Worm (Caenorhabditis elegans): ENCODE results near the gene C32D5.7.

Gene C32D5.7

ce11 chrII:6383183-6383695, 43.4 kb upstream of the C32D5.7 start, which contains the start of gene F58F12.1 (continued):
- peak; percentile 72 for TF ChIP-seq nfya-1 (tag; optimal IDR thresholded peaks at IDR 0.05; ENCODE audit: insufficient read depth)

DNA sequence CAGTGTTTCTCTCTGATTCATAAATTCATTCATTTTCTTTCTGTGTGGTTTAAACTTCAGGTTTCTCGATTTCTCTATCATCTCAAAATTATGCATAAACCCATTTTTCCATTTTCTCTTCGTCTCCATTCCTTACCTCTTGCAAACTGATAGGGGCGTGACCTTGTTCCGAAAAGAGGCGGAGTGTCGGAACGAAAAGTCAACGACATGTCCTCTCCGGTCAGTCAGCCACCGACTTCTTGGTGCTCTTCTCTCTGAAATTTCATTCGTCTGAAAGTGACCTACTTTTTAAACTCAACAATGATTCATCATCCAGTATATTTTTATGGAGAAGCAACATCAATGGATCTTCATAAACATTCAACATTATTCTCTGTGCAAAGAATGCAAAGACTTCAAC, 41.0 kb upstream of the C32D5.7 start, which contains the start of gene F58F12.12:
TSS of gene F58F12.12 (plus strand) at position 301 of the 400 bp plus-strand sequence.
- no peak for TF ChIP-seq snpc-4 (tag; optimal IDR thresholded peaks at IDR 0.05)
- TF ChIP-seq pqm-1 (tag; optimal IDR thresholded peaks at IDR 0.05) = no peak
- TF ChIP-seq zag-1 (tag; optimal IDR thresholded peaks at IDR 0.05) = no peak
- no peak for TF ChIP-seq fos-1 (tag; optimal IDR thresholded peaks at IDR 0.05)
- TF ChIP-seq hmg-11 (tag; optimal IDR thresholded peaks at IDR 0.05) = no peak
- no peak for TF ChIP-seq nhr-67 (tag; optimal IDR thresholded peaks at IDR 0.05)
- no peak for TF ChIP-seq ceh-82 (tag; optimal IDR thresholded peaks at IDR 0.05)
- no peak for TF ChIP-seq skn-1 (tag; optimal IDR thresholded peaks at IDR 0.05)
- no peak for TF ChIP-seq lin-39 (tag; optimal IDR thresholded peaks at IDR 0.05)
- TF ChIP-seq ceh-28 (tag; optimal IDR thresholded peaks at IDR 0.05) = no peak
- no peak for TF ChIP-seq elt-3 (tag; optimal IDR thresholded peaks at IDR 0.05)
- TF ChIP-seq ZK546.5 (tag; optimal IDR thresholded peaks at IDR 0.05) = no peak
- no peak for TF ChIP-seq unc-62 (GFP tag; optimal IDR thresholded peaks at IDR 0.05)
- no peak for TF ChIP-seq aly-2 (tag; optimal IDR thresholded peaks at IDR 0.05)

DNA sequence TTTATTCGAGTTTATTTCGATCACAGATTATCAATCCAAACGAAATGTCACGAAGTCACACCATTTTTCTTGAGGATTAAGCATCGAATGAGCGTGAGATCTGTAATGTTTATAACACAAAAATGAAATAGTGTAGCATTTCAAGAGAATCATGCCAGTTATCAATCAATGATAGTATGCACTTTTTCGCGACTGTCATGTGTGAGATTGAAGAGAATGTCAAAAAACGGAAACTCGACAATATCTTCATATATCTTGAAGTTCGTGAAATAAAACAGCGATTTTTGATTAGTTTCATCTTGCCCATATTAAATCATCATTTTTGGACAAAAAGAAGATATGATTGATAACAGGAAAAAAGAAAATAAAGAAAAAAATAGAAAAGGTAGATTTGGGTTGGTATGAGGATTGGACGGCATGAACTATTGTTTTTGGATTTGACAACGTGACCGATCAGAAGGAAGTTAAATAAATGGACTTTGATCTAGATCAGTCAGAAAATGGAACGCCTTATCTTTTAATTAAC, 39.3 kb upstream of the C32D5.7 start:
- TF ChIP-seq nhr-43 (tag; optimal IDR thresholded peaks at IDR 0.05; ENCODE audit: poor library complexity, severe bottlenecking) (peak; percentile 42), nhr-23 (tag; optimal IDR thresholded peaks at IDR 0.05) (peak; percentile 44), elt-1 (tag; optimal IDR thresholded peaks at IDR 0.05) (no peak), nhr-25 (tag; optimal IDR thresholded peaks at IDR 0.05) (peak; percentile 2)

DNA sequence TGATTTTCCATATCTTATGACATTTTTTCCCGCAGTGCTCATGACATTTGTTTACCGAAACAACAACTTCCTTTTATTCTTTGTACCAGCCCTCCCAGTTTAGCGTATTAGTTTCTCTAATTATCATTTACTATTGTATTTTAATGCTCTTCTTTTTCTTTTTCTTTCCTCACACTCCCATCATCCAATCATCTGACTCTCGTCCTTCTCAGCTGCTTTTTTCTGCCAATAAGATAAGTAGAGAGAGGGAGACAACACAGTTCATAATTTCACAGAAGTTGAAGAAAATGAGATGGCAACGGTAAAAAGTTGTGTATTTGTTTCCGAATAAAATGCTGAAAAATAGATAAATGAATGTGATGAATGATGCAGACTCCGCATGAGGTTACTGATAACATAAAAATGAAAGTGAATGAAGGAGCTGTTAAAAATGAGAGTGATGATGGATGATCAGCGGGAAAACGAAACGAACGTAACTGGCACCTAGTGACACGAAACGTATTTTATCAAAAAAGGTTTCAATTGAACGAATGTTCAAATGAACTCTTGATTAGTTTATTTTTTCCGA, 37.6 kb upstream of the C32D5.7 start:
- TF ChIP-seq pha-4 (tag; optimal IDR thresholded peaks at IDR 0.05) (peak; percentile 54), nhr-237 (tag; optimal IDR thresholded peaks at IDR 0.05) (no peak), elt-2 (tag; optimal IDR thresholded peaks at IDR 0.05) (peak; percentile 89), nhr-12 (tag; optimal IDR thresholded peaks at IDR 0.05) (no peak), pqm-1 (tag; optimal IDR thresholded peaks at IDR 0.05) (peak; percentile 76), jun-1 (tag; optimal IDR thresholded peaks at IDR 0.05) (peak; percentile 34), nfya-1 (tag; optimal IDR thresholded peaks at IDR 0.05; ENCODE audit: insufficient read depth) (peak; percentile 31)

DNA sequence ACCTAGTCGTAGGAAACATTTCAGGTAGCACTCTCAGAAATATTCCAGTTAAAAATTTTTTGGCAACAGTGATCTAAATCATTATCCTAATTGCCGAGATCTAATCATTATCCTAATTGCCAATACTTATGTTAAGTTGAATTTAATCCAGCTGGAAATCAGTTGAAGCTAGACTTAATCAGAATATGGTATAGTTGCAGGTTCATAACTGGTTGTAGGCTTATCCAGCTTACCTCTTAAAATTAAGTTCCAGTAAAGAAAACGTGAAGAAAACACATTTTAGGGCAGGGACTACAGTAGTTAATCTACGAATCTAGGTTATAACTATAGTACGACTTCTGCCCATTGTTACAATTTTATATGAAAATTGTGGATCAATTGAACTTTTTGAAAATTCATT, 36.8 kb upstream of the C32D5.7 start:
- no peak for TF ChIP-seq fkh-2 (tag; optimal IDR thresholded peaks at IDR 0.05)
- no peak for TF ChIP-seq zag-1 (tag; optimal IDR thresholded peaks at IDR 0.05)
- TF ChIP-seq snpc-4 (tag; optimal IDR thresholded peaks at IDR 0.05) = no peak
- no peak for TF ChIP-seq R02D3.7 (tag; optimal IDR thresholded peaks at IDR 0.05)
- TF ChIP-seq elt-2 (tag; optimal IDR thresholded peaks at IDR 0.05) = no peak
- no peak for TF ChIP-seq mdl-1 (tag; optimal IDR thresholded peaks at IDR 0.05)
- no peak for TF ChIP-seq pqm-1 (tag; optimal IDR thresholded peaks at IDR 0.05)
- no peak for TF ChIP-seq ama-1 (optimal IDR thresholded peaks at IDR 0.05)
- TF ChIP-seq lin-15B (tag; optimal IDR thresholded peaks at IDR 0.05) = no peak
- no peak for TF ChIP-seq ceh-9 (tag; optimal IDR thresholded peaks at IDR 0.05)
- TF ChIP-seq egl-27 (tag; optimal IDR thresholded peaks at IDR 0.05) = no peak
- no peak for TF ChIP-seq fos-1 (tag; optimal IDR thresholded peaks at IDR 0.05)
- no peak for TF ChIP-seq ceh-82 (tag; optimal IDR thresholded peaks at IDR 0.05)
- no peak for TF ChIP-seq nfya-1 (tag; optimal IDR thresholded peaks at IDR 0.05; ENCODE audit: insufficient read depth)

DNA sequence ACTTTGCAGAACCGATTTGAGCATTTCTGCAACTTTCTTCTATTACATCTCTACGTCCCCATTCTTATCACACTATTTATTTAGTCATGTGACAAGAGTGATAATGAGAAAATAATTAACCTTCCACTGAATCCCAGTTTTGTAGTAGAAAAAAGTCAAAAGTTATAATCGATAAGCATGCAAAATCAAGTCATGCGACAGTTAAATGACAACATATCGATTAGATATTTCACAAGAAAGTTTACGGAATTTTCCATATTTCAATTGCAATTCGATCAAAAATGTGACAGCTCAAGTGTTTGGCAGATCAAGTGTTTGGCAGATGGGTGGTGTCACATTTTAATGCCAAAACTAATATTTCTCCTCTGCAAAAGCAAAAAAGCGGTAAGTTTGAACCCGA, 34.8 kb upstream of the C32D5.7 start:
- TF ChIP-seq ceh-28 (tag; optimal IDR thresholded peaks at IDR 0.05) = peak; percentile 19
- peak; percentile 71 for TF ChIP-seq elt-2 (tag; optimal IDR thresholded peaks at IDR 0.05)
- no peak for TF ChIP-seq ceh-9 (tag; optimal IDR thresholded peaks at IDR 0.05)
- TF ChIP-seq jun-1 (tag; optimal IDR thresholded peaks at IDR 0.05) = peak; percentile 1
- TF ChIP-seq nhr-67 (tag; optimal IDR thresholded peaks at IDR 0.05) = no peak
- TF ChIP-seq ZK546.5 (tag; optimal IDR thresholded peaks at IDR 0.05) = no peak
- TF ChIP-seq pha-4 (tag; optimal IDR thresholded peaks at IDR 0.05) = peak; percentile 29
- no peak for TF ChIP-seq unc-62 (GFP tag; optimal IDR thresholded peaks at IDR 0.05)
- TF ChIP-seq R02D3.7 (tag; optimal IDR thresholded peaks at IDR 0.05) = no peak
- TF ChIP-seq pqm-1 (tag; optimal IDR thresholded peaks at IDR 0.05) = peak; percentile 35
- no peak for TF ChIP-seq ama-1 (optimal IDR thresholded peaks at IDR 0.05)
- no peak for TF ChIP-seq lin-15B (tag; optimal IDR thresholded peaks at IDR 0.05)

Measured in whole organism, L3 larva.